Fruit fly (Drosophila melanogaster) whole organism, adult: ENCODE measurements around the gene chp.

ENCODE experiments used
- CG11617 ChIP-seq: fragments of 200-800 bp; sonication (Bioruptor generic); optimal IDR thresholded peaks from 2 replicates; lab custom pipeline; 2017; ENCODE audit warnings: mild to moderate bottlenecking, missing biosample characterization, missing genetic modification reagents, missing genetic modification characterization
- CG12768 ChIP-seq: fragments of 200-800 bp; sonication (Bioruptor generic); optimal IDR thresholded peaks from 2 replicates; lab custom pipeline; 2017; ENCODE audit warnings: missing biosample characterization, missing genetic modification characterization, mild to moderate bottlenecking, moderate library complexity, missing genetic modification reagents
- CG14711 ChIP-seq: fragments of 200-800 bp; sonication (Bioruptor generic); optimal IDR thresholded peaks from 2 replicates; lab custom pipeline; 2018; ENCODE audit warnings: missing biosample characterization, mild to moderate bottlenecking, missing genetic modification characterization, moderate library complexity
- CG1620 ChIP-seq: fragments of 200-800 bp; sonication (Bioruptor generic); optimal IDR thresholded peaks from 2 replicates; lab custom pipeline; 2016; ENCODE audit warnings: missing biosample characterization, missing genetic modification characterization
- CG33017 ChIP-seq: fragments of 200-800 bp; sonication (Bioruptor generic); optimal IDR thresholded peaks from 2 replicates; lab custom pipeline; 2018; ENCODE audit warnings: missing biosample characterization, mild to moderate bottlenecking, missing genetic modification characterization, moderate library complexity
- CG5204 ChIP-seq: fragments of 200-800 bp; sonication (Bioruptor generic); optimal IDR thresholded peaks from 2 replicates; lab custom pipeline; 2016; ENCODE audit warnings: missing biosample characterization, missing genetic modification characterization
- CG7045 ChIP-seq: fragments of 200-800 bp; sonication (Bioruptor generic); optimal IDR thresholded peaks from 2 replicates; lab custom pipeline; 2017; ENCODE audit warnings: missing biosample characterization, mild to moderate bottlenecking, missing genetic modification characterization
- CG7101 ChIP-seq: fragments of 200-800 bp; sonication (Bioruptor generic); optimal IDR thresholded peaks from 2 replicates; lab custom pipeline; 2018; ENCODE audit warnings: missing biosample characterization, mild to moderate bottlenecking, missing genetic modification characterization, moderate library complexity
- Clk ChIP-seq: fragments of 200-800 bp; sonication (Bioruptor generic); optimal IDR thresholded peaks from 2 replicates; lab custom pipeline; 2017; ENCODE audit warnings: missing biosample characterization, missing genetic modification characterization
- Crg-1 ChIP-seq: fragments of 200-800 bp; sonication (Bioruptor generic); optimal IDR thresholded peaks from 2 replicates; lab custom pipeline; 2016; ENCODE audit warnings: missing biosample characterization, missing genetic modification characterization
- Hr96 ChIP-seq: fragments of 200-800 bp; sonication (Bioruptor generic); optimal IDR thresholded peaks from 2 replicates; lab custom pipeline; 2016; ENCODE audit warnings: missing biosample characterization, missing genetic modification characterization
- Mnt ChIP-seq: fragments of 200-800 bp; sonication (Bioruptor generic); optimal IDR thresholded peaks from 2 replicates; lab custom pipeline; 2016; ENCODE audit warnings: missing biosample characterization, mild to moderate bottlenecking, missing genetic modification characterization
- bab1 ChIP-seq: fragments of 200-800 bp; sonication (Bioruptor generic); optimal IDR thresholded peaks from 3 replicates; lab custom pipeline; 2019; ENCODE audit warnings: missing biosample characterization, mild to moderate bottlenecking, missing genetic modification characterization, moderate library complexity
- cic ChIP-seq: fragments of 200-800 bp; sonication (Bioruptor generic); optimal IDR thresholded peaks from 2 replicates; lab custom pipeline; 2017; ENCODE audit warnings: missing biosample characterization, mild to moderate bottlenecking, missing genetic modification characterization, moderate library complexity
- cnc ChIP-seq, 2 experiments: fragments of >200 bp; optimal IDR thresholded peaks; 2 replicates each; lab custom pipeline; 2017
- kay ChIP-seq: fragments of 200-800 bp; sonication (Bioruptor generic); peaks from one replicate; lab custom pipeline; 2016; ENCODE audit warnings: missing biosample characterization, missing genetic modification characterization, borderline replicate concordance
- ovo ChIP-seq: fragments of 200-800 bp; sonication (Bioruptor generic); optimal IDR thresholded peaks from 2 replicates; lab custom pipeline; 2016; ENCODE audit warnings: missing biosample characterization, missing genetic modification characterization
- pad ChIP-seq: fragments of 200-800 bp; sonication (Bioruptor generic); optimal IDR thresholded peaks from 3 replicates; lab custom pipeline; 2017; ENCODE audit warnings: missing biosample characterization, missing genetic modification characterization, mild to moderate bottlenecking, moderate library complexity, missing genetic modification reagents
- tj ChIP-seq: fragments of 200-800 bp; sonication (Bioruptor generic); optimal IDR thresholded peaks from 3 replicates; lab custom pipeline; 2017; ENCODE audit warnings: missing biosample characterization, mild to moderate bottlenecking, missing genetic modification characterization, moderate library complexity
- toe ChIP-seq: fragments of 200-800 bp; sonication (Bioruptor generic); optimal IDR thresholded peaks from 2 replicates; lab custom pipeline; 2016; ENCODE audit warnings: missing biosample characterization, missing genetic modification characterization

The chp gene

dm6 chr3R:31251130-31251770 lies 40.7 kb upstream of the chp start:
- TF ChIP-seq toe (GFP tag; lab: Kevin White, UChicago): no peak

- TF ChIP-seq ovo (no peak), cic (peak; percentile 19), kay (GFP tag; lab: Kevin White, UChicago) (no peak), CG5204 (GFP tag; lab: Kevin White, UChicago) (peak; percentile 67), CG12768 (GFP tag; lab: Kevin White, UChicago) (peak; percentile 69), Clk (GFP tag; lab: Kevin White, UChicago) (no peak), pad (GFP tag; lab: Kevin White, UChicago) (peak; percentile 26), Hr96 (GFP tag; lab: Kevin White, UChicago) (peak; percentile 23), tj (GFP tag; lab: Kevin White, UChicago) (peak; percentile 38), Crg-1 (no peak), CG14711 (tag; lab: Kevin White, UChicago) (peak; percentile 68), cnc (optimal IDR thresholded peaks at IDR 0.05; lab: Kevin White, UChicago) (no peak), CG7101 (tag; lab: Kevin White, UChicago) (peak; percentile 79), CG7045 (peak; percentile 45), CG1620 (GFP tag; lab: Kevin White, UChicago) (no peak), CG11617 (GFP tag; lab: Kevin White, UChicago) (peak; percentile 70), toe (GFP tag; lab: Kevin White, UChicago) (no peak), CG33017 (tag; lab: Kevin White, UChicago) (peak; percentile 84), bab1 (GFP tag; lab: Kevin White, UChicago) (no peak), Mnt (GFP tag; lab: Kevin White, UChicago) (peak; percentile 27)
Measured at dm6 chr3R:31250426-31251034, 40.0 kb upstream of the chp start.

dm6 chr3R:31248245-31248644 lies 37.7 kb upstream of the chp start:
- TF ChIP-seq CG5204 (GFP tag; lab: Kevin White, UChicago): no peak
- TF ChIP-seq ovo: no peak
- TF ChIP-seq CG11617 (GFP tag; lab: Kevin White, UChicago): no peak
- TF ChIP-seq CG1620 (GFP tag; lab: Kevin White, UChicago): no peak
- no peak for TF ChIP-seq Mnt (GFP tag; lab: Kevin White, UChicago)
- no peak for TF ChIP-seq tj (GFP tag; lab: Kevin White, UChicago)
- TF ChIP-seq Hr96 (GFP tag; lab: Kevin White, UChicago): no peak
- TF ChIP-seq CG7101 (tag; lab: Kevin White, UChicago): no peak
- TF ChIP-seq CG12768 (GFP tag; lab: Kevin White, UChicago): no peak
- no peak for TF ChIP-seq CG7045
- TF ChIP-seq pad (GFP tag; lab: Kevin White, UChicago): no peak
- no peak for TF ChIP-seq kay (GFP tag; lab: Kevin White, UChicago)
- TF ChIP-seq cic: no peak
- no peak for TF ChIP-seq bab1 (GFP tag; lab: Kevin White, UChicago)
- TF ChIP-seq Clk (GFP tag; lab: Kevin White, UChicago): no peak
- no peak for TF ChIP-seq toe (GFP tag; lab: Kevin White, UChicago)

dm6 chr3R:31247281-31247995 lies 36.9 kb upstream of the chp start:
- TF ChIP-seq CG7045: no peak
- TF ChIP-seq CG1620 (GFP tag; lab: Kevin White, UChicago): no peak
- TF ChIP-seq CG5204 (GFP tag; lab: Kevin White, UChicago): no peak
- TF ChIP-seq tj (GFP tag; lab: Kevin White, UChicago): no peak
- no peak for TF ChIP-seq kay (GFP tag; lab: Kevin White, UChicago)
- no peak for TF ChIP-seq ovo

dm6 chr3R:31245785-31246184 lies 35.3 kb upstream of the chp start:
- TF ChIP-seq CG12768 (GFP tag; lab: Kevin White, UChicago): no peak
- no peak for TF ChIP-seq ovo
- TF ChIP-seq bab1 (GFP tag; lab: Kevin White, UChicago): no peak
- TF ChIP-seq CG14711 (tag; lab: Kevin White, UChicago): no peak
- no peak for TF ChIP-seq CG11617 (GFP tag; lab: Kevin White, UChicago)
- TF ChIP-seq CG33017 (tag; lab: Kevin White, UChicago): no peak
- TF ChIP-seq cic: no peak
- no peak for TF ChIP-seq Mnt (GFP tag; lab: Kevin White, UChicago)
- TF ChIP-seq pad (GFP tag; lab: Kevin White, UChicago): no peak
- TF ChIP-seq Crg-1: no peak
- no peak for TF ChIP-seq CG7101 (tag; lab: Kevin White, UChicago)
- no peak for TF ChIP-seq CG1620 (GFP tag; lab: Kevin White, UChicago)
- no peak for TF ChIP-seq CG7045
- no peak for TF ChIP-seq cnc (optimal IDR thresholded peaks at IDR 0.05; lab: Kevin White, UChicago)
- TF ChIP-seq kay (GFP tag; lab: Kevin White, UChicago): no peak
- TF ChIP-seq Clk (GFP tag; lab: Kevin White, UChicago): no peak
